Worm (Caenorhabditis elegans): ENCODE results near the gene T19H12.3.

- TF ChIP-seq T22C8.4 (GFP tag; IDR thresholded peaks at IDR 0.05): no peak
- TF ChIP-seq flt-1 (GFP tag; IDR thresholded peaks at IDR 0.05): no peak
- TF ChIP-seq ztf-23 (GFP tag; IDR thresholded peaks at IDR 0.05): no peak
- no peak for TF ChIP-seq ref-1 (GFP tag; conservative IDR thresholded peaks at IDR 0.05)
- no peak for TF ChIP-seq klf-2 (GFP tag; conservative IDR thresholded peaks at IDR 0.05)
- no peak for TF ChIP-seq ztf-29 (GFP tag; IDR thresholded peaks at IDR 0.05)
- TF ChIP-seq med-1 (GFP tag; optimal IDR thresholded peaks at IDR 0.05; ENCODE audit: insufficient read depth): no peak
These were observed 35.2 kb downstream of the T19H12.3 start, which contains the start of the genes C02E7.8 and srh-23 for ce11 chrV:4920690-4921152.

Measured in whole organism, midembryonic.